Fruit fly (Drosophila melanogaster): ENCODE data around the gene Col4a1.

Gene Col4a1

dm6 chr2L:5029809-5030108, 350 bp downstream of the Col4a1 start:
- TF ChIP-seq CTCF (optimal IDR thresholded peaks at IDR 0.05) (no peak), CG8478 (optimal IDR thresholded peaks at IDR 0.05) (no peak)

dm6 chr2L:5030535-5030934, 1.1 kb downstream of the Col4a1 start:
- TF ChIP-seq CTCF (optimal IDR thresholded peaks at IDR 0.05) (no peak), CG8478 (optimal IDR thresholded peaks at IDR 0.05) (no peak)

dm6 chr2L:5031399-5031798, 2.0 kb downstream of the Col4a1 start:
- TF ChIP-seq CTCF (optimal IDR thresholded peaks at IDR 0.05) (no peak), CG8478 (optimal IDR thresholded peaks at IDR 0.05) (no peak)

dm6 chr2L:5031886-5032285, 2.5 kb downstream of the Col4a1 start:
- TF ChIP-seq CG8478 (optimal IDR thresholded peaks at IDR 0.05): no peak
- TF ChIP-seq CTCF (optimal IDR thresholded peaks at IDR 0.05): no peak

dm6 chr2L:5036120-5036519, 6.7 kb downstream of the Col4a1 start:
- TF ChIP-seq CTCF (optimal IDR thresholded peaks at IDR 0.05) (peak; percentile 87 to 88), CG8478 (optimal IDR thresholded peaks at IDR 0.05) (no peak)

- TF ChIP-seq CTCF (optimal IDR thresholded peaks at IDR 0.05) (no peak), CG8478 (optimal IDR thresholded peaks at IDR 0.05) (no peak)
Measured at dm6 chr2L:5037402-5037860, 8.0 kb downstream of the Col4a1 start, which contains the start of the genes CG14042 and SP555. Gene CG14042 (plus strand): TSS chr2L:5037709. Gene SP555 (plus strand): TSS chr2L:5037709.

dm6 chr2L:5042076-5042475, 12.7 kb downstream of the Col4a1 start:
- TF ChIP-seq CTCF (optimal IDR thresholded peaks at IDR 0.05): no peak
- no peak for TF ChIP-seq CG8478 (optimal IDR thresholded peaks at IDR 0.05)

- peak in 1 of 2 experiments; percentile 23 for TF ChIP-seq CTCF (optimal IDR thresholded peaks at IDR 0.05)
- TF ChIP-seq CG8478 (optimal IDR thresholded peaks at IDR 0.05): no peak
Measured at dm6 chr2L:5043043-5043442, 13.6 kb downstream of the Col4a1 start, which contains the start of the genes CG33995, CG44000 and CG44001. Gene CG33995 (plus strand): TSS chr2L:5043270. Gene CG44000 (plus strand): TSS chr2L:5043270. Gene CG44001 (plus strand): TSS chr2L:5043270.

dm6 chr2L:5043495-5044146, 14.2 kb downstream of the Col4a1 start:
- TF ChIP-seq CTCF (optimal IDR thresholded peaks at IDR 0.05) (no peak), CG8478 (optimal IDR thresholded peaks at IDR 0.05) (no peak)

- TF ChIP-seq CTCF (optimal IDR thresholded peaks at IDR 0.05) (no peak), CG8478 (optimal IDR thresholded peaks at IDR 0.05) (no peak)
Measured at dm6 chr2L:5044361-5044891, 15.0 kb downstream of the Col4a1 start, which contains the start of gene CG31650. Gene CG31650 (minus strand): TSS chr2L:5044712.

- TF ChIP-seq CG8478 (optimal IDR thresholded peaks at IDR 0.05) (no peak), CTCF (optimal IDR thresholded peaks at IDR 0.05) (no peak)
Measured at dm6 chr2L:5044892-5045619, 15.6 kb downstream of the Col4a1 start.

- no peak for TF ChIP-seq CG8478 (optimal IDR thresholded peaks at IDR 0.05)
- no peak for TF ChIP-seq CTCF (optimal IDR thresholded peaks at IDR 0.05)
Measured at dm6 chr2L:5046261-5046660, 16.9 kb downstream of the Col4a1 start.

dm6 chr2L:5049974-5050373, 20.6 kb downstream of the Col4a1 start:
- TF ChIP-seq CG8478 (optimal IDR thresholded peaks at IDR 0.05): no peak
- TF ChIP-seq CTCF (optimal IDR thresholded peaks at IDR 0.05): no peak

- TF ChIP-seq CTCF (optimal IDR thresholded peaks at IDR 0.05): no peak
Measured at dm6 chr2L:5050825-5051224, 21.4 kb downstream of the Col4a1 start, which contains the start of gene CG9121. Gene CG9121 (minus strand): TSS chr2L:5051062.

dm6 chr2L:5052367-5052914, 23.0 kb downstream of the Col4a1 start, which contains the start of gene senju:
Gene senju (plus strand): TSS chr2L:5052843.
- TF ChIP-seq CTCF (optimal IDR thresholded peaks at IDR 0.05): peak in 1 of 2 experiments; percentile 1
- TF ChIP-seq CG8478 (optimal IDR thresholded peaks at IDR 0.05): no peak

All from S2 (cell line).